Worm (Caenorhabditis elegans) whole organism, late embryonic: ENCODE data around the gene F59D6.1.

ENCODE experiments used
- F13H6.1 ChIP-seq: sonication (generic microtip); optimal IDR thresholded peaks from 2 replicates; lab custom pipeline; 2016; ENCODE audit warnings: missing genetic modification characterization, missing compliant biosample characterization
- K02D7.2 ChIP-seq: sonication (generic microtip); optimal IDR thresholded peaks from 2 replicates; lab custom pipeline; 2017; ENCODE audit warnings: mild to moderate bottlenecking, missing genetic modification characterization, missing compliant biosample characterization
- K09A11.1 ChIP-seq: sonication (generic microtip); optimal IDR thresholded peaks from 2 replicates; lab custom pipeline; 2017; ENCODE audit warnings: antibody characterized with exemption, mild to moderate bottlenecking, missing genetic modification characterization, missing compliant biosample characterization; ENCODE audit not compliant: insufficient read depth
- T23F11.4 ChIP-seq: fragments of 200-800 bp; sonication (Bioruptor generic); optimal IDR thresholded peaks from 2 replicates; lab custom pipeline; 2018; ENCODE audit warnings: mild to moderate bottlenecking, missing genetic modification characterization, missing compliant biosample characterization
- ahr-1 ChIP-seq: sonication (generic microtip); optimal IDR thresholded peaks from 2 replicates; lab custom pipeline; 2016; ENCODE audit warnings: missing genetic modification characterization, missing compliant biosample characterization
- ceh-14 ChIP-seq: sonication (generic microtip); optimal IDR thresholded peaks from 2 replicates; lab custom pipeline; 2016; ENCODE audit warnings: missing genotype, missing genetic modification characterization, missing compliant biosample characterization
- ceh-18 ChIP-seq: sonication (generic microtip); optimal IDR thresholded peaks from 2 replicates; lab custom pipeline; 2016; ENCODE audit warnings: missing genetic modification characterization, missing compliant biosample characterization
- ceh-2 ChIP-seq: sonication (generic microtip); optimal IDR thresholded peaks from 2 replicates; lab custom pipeline; 2016; ENCODE audit warnings: missing genotype, missing genetic modification characterization, missing compliant biosample characterization
- ceh-22 ChIP-seq: sonication (generic microtip); optimal IDR thresholded peaks from 2 replicates; lab custom pipeline; 2017; ENCODE audit warnings: missing biosample characterization, missing genetic modification characterization
- ceh-24 ChIP-seq: sonication (generic microtip); optimal IDR thresholded peaks from 2 replicates; lab custom pipeline; 2016; ENCODE audit warnings: mild to moderate bottlenecking, missing genetic modification characterization, missing compliant biosample characterization
- ceh-31 ChIP-seq: sonication (generic microtip); optimal IDR thresholded peaks from 2 replicates; lab custom pipeline; 2016; ENCODE audit warnings: missing genetic modification characterization, missing compliant biosample characterization
- ceh-48 ChIP-seq: sonication (generic microtip); optimal IDR thresholded peaks from 2 replicates; lab custom pipeline; 2016; ENCODE audit warnings: missing genetic modification characterization, inconsistent platforms, missing compliant biosample characterization
- ceh-6 ChIP-seq: fragments of 200-800 bp; sonication (Bioruptor generic); optimal IDR thresholded peaks from 2 replicates; lab custom pipeline; 2018; ENCODE audit warnings: mild to moderate bottlenecking, missing genetic modification characterization, missing compliant biosample characterization
- dmd-4 ChIP-seq: sonication (generic microtip); optimal IDR thresholded peaks from 2 replicates; lab custom pipeline; 2016; ENCODE audit warnings: borderline replicate concordance, missing genetic modification characterization, missing compliant biosample characterization
- dve-1 ChIP-seq: sonication (generic microtip); optimal IDR thresholded peaks from 2 replicates; lab custom pipeline; 2017; ENCODE audit warnings: antibody characterized with exemption, mild to moderate bottlenecking, missing genetic modification characterization, missing compliant biosample characterization
- fax-1 ChIP-seq: sonication (generic microtip); optimal IDR thresholded peaks from 2 replicates; lab custom pipeline; 2016; ENCODE audit warnings: missing genotype, missing genetic modification characterization, missing compliant biosample characterization
- fkh-10 ChIP-seq: fragments of 150-350 bp; optimal IDR thresholded peaks from 2 replicates; lab custom pipeline; 2014; ENCODE audit warnings: missing biosample characterization, missing genetic modification reagents, missing genetic modification characterization
- gmeb-2 ChIP-seq: sonication (generic microtip); optimal IDR thresholded peaks from 2 replicates; lab custom pipeline; 2016; ENCODE audit warnings: missing genetic modification characterization, inconsistent platforms, missing compliant biosample characterization
- lim-6 ChIP-seq: sonication (generic microtip); optimal IDR thresholded peaks from 2 replicates; lab custom pipeline; 2016; ENCODE audit warnings: missing genetic modification characterization, missing compliant biosample characterization
- lin-11 ChIP-seq: fragments of 200-800 bp; sonication (Bioruptor generic); optimal IDR thresholded peaks from 2 replicates; lab custom pipeline; 2018; ENCODE audit warnings: mild to moderate bottlenecking, missing genetic modification characterization, missing compliant biosample characterization
- madf-2 ChIP-seq: sonication (generic microtip); optimal IDR thresholded peaks from 2 replicates; lab custom pipeline; 2017; ENCODE audit warnings: missing genetic modification characterization, missing compliant biosample characterization
- nhr-232 ChIP-seq: sonication (generic microtip); optimal IDR thresholded peaks from 2 replicates; lab custom pipeline; 2016; ENCODE audit warnings: missing genetic modification characterization, missing compliant biosample characterization
- npax-4 ChIP-seq: sonication (generic microtip); optimal IDR thresholded peaks from 2 replicates; lab custom pipeline; 2016; ENCODE audit warnings: missing genetic modification characterization, missing compliant biosample characterization
- pqm-1 ChIP-seq: sonication (generic microtip); optimal IDR thresholded peaks from 2 replicates; lab custom pipeline; 2016; ENCODE audit warnings: missing genetic modification characterization, missing compliant biosample characterization
- sdc-2 ChIP-seq: sonication (generic microtip); optimal IDR thresholded peaks from 2 replicates; lab custom pipeline; 2016; ENCODE audit warnings: missing genotype, missing genetic modification characterization, missing compliant biosample characterization
- sox-2 ChIP-seq: fragments of 200-800 bp; sonication (Bioruptor generic); IDR thresholded peaks from 2 replicates; pipeline ENCODE4 v1.3.6; 2022; ENCODE audit warnings: missing genetic modification reagents, missing genetic modification characterization, missing compliant biosample characterization
- tbx-2 ChIP-seq: sonication (generic microtip); optimal IDR thresholded peaks from 2 replicates; lab custom pipeline; 2016; ENCODE audit warnings: missing genetic modification characterization, missing compliant biosample characterization
- unc-3 ChIP-seq, 2 experiments: fragments of 200-800 bp in 1 of 2; sonication (Bioruptor generic) in 1 of 2; sonication (generic microtip) in 1 of 2; conservative IDR thresholded peaks in 1 of 2; optimal IDR thresholded peaks in 1 of 2; 2 replicates each; pipeline versions ENCODE4 v1.3.6 to Lab custom; 2016 to 2022; ENCODE audit warnings: missing compliant biosample characterization in 2 of 2, missing genetic modification characterization in 2 of 2, missing genetic modification reagents in 1 of 2
- unc-42 ChIP-seq: sonication (generic microtip); optimal IDR thresholded peaks from 2 replicates; lab custom pipeline; 2016; ENCODE audit warnings: missing genotype, missing genetic modification characterization, missing compliant biosample characterization
- unc-86 ChIP-seq: sonication (generic microtip); optimal IDR thresholded peaks from 2 replicates; lab custom pipeline; 2016; ENCODE audit warnings: missing genetic modification characterization, missing compliant biosample characterization
- ztf-16 ChIP-seq: sonication (generic microtip); optimal IDR thresholded peaks from 2 replicates; lab custom pipeline; 2017; ENCODE audit warnings: missing genetic modification characterization, missing compliant biosample characterization

F59D6.1 gene

DNA sequence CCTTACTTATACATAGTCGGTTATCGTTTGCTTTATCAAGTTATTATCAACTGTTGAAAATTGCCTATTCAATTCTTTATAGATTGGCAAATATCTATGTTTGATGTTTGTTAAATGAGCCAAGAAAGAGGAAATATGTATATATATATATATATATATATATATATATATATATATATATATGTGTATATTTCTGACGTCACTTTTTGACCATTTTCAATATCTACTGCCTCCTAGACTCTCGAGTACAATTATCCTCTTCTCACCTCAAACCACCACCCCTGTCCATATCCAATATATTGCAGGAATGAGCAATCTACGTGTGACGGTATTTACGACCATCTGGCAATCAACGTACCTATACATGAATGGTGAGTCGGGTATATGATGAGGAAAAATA lies at the start of gene F59D6.1:
Gene F59D6.1 (plus strand): TSS at position 301 of the 400 bp plus-strand sequence.
- peak; percentile 47 for TF ChIP-seq sdc-2 (tag; lab: Kevin White, UChicago)
- TF ChIP-seq K09A11.1, result no peak

DNA sequence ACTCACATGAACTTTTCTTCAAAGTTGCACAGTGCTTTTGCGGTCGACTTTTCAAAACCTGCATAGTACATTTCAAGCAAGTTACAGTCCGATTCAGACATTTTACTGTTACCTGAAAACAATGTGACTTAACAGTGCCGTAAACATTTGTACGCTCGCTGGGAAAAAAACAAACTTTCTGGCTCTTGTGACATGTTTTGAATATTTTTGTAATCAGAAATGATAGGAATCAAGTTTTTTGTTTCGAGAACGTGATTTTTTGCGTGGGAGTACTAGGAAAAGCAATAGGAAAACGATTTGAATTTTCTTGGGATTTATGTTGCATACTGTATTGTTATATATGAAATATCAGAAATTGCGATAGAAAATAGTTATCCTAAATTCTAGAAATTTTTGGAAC lies 48.8 kb upstream of the F59D6.1 start, which contains the start of gene srw-120:
Gene srw-120 (minus strand): TSS at position 101 of the 400 bp plus-strand sequence.
- TF ChIP-seq nhr-232 (tag; lab: Kevin White, UChicago), result no peak
- no peak for TF ChIP-seq sdc-2 (tag; lab: Kevin White, UChicago)
- no peak for TF ChIP-seq T23F11.4 (GFP tag; lab: Kevin White, UChicago)
- no peak for TF ChIP-seq ceh-18 (tag; lab: Kevin White, UChicago)
- TF ChIP-seq unc-86 (tag; lab: Kevin White, UChicago), result no peak
- TF ChIP-seq ceh-24, result no peak
- TF ChIP-seq, all 69 proteins: peak for 0

DNA sequence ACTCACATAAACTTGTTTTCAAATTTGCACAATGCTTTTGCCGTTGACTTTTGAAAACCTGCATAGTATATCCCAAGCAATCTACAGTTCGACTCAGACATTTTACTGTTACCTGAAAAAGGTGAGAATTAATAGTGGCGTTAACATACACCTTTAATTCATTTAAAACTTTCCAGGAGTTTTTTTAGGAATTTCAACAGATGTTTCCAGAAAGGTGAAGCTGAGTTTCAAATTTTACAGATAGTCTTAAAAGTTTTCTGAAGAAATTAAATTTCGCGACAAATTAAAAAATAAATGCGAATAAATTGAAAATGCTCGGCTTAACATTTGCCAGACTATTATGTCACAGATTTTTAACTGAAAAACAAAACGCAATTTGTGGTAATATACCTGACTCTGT lies 45.2 kb upstream of the F59D6.1 start, which contains the start of gene srw-119:
Gene srw-119 (minus strand): TSS at position 101 of the 400 bp plus-strand sequence.
- no peak for TF ChIP-seq ceh-31
- TF ChIP-seq ahr-1 (tag; lab: Kevin White, UChicago), result no peak
- TF ChIP-seq tbx-2, result no peak
- no peak for TF ChIP-seq unc-3 (GFP tag; conservative IDR thresholded peaks at IDR 0.05; lab: Robert Waterston, UW)
- no peak for TF ChIP-seq unc-3 (tag; optimal IDR thresholded peaks at IDR 0.05; lab: Kevin White, UChicago)
- TF ChIP-seq gmeb-2 (tag; lab: Kevin White, UChicago), result no peak
- TF ChIP-seq ceh-22 (tag; lab: Kevin White, UChicago), result no peak
- TF ChIP-seq lin-11 (tag; lab: Kevin White, UChicago), result no peak
- no peak for TF ChIP-seq ceh-6 (GFP tag; lab: Kevin White, UChicago)
- no peak for TF ChIP-seq F13H6.1 (tag; lab: Kevin White, UChicago)
- TF ChIP-seq ceh-14 (tag; lab: Kevin White, UChicago), result no peak
- no peak for TF ChIP-seq lim-6 (tag; lab: Kevin White, UChicago)
- TF ChIP-seq dve-1 (tag; lab: Kevin White, UChicago), result no peak

DNA sequence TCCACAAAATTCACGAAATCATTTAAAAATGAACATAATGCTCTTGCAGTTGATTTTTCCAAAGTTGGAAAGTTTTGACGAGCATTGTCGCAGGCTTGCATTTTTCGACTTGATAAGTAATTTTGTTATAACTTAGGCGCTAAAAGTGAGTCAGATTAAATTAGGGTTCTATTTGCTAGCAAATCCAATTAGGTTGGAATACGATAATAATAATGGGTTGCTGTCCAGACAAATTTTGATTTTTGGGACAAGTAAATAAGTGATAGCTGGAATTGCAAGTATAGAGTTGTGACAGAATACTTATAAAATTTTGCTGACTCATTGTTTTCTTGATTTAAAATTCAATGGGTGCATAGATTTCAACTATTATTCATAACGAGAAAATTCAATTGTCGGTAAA lies 39.0 kb upstream of the F59D6.1 start, which contains the start of gene srw-112:
Gene srw-112 (minus strand): TSS at position 101 of the 400 bp plus-strand sequence.
- TF ChIP-seq sox-2 (GFP tag; lab: Robert Waterston, UW) (no peak), K02D7.2 (tag; lab: Kevin White, UChicago) (no peak), ceh-2 (tag; lab: Kevin White, UChicago) (no peak), dve-1 (tag; lab: Kevin White, UChicago) (no peak), ceh-48 (no peak), npax-4 (tag; lab: Kevin White, UChicago) (no peak)

DNA sequence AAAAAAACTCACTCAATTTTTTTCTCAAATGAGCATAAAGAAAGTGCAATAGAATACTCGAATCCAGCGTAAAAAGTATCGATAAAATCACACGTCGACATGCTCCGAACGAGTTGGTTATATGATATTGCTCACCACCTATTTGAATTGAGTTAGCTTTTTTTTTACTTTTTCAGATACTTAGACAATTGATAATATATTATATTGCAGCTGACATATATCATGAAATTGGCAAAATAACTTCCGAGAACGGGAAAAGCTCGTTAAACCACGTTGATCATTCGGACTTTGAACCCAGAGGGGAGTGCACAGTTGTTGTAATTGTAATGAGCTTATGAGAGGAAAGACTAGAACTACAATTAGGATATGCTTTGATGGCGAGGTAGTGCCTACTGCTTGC lies 34.5 kb upstream of the F59D6.1 start, which contains the start of gene srw-136:
Gene srw-136 (minus strand): TSS at position 101 of the 400 bp plus-strand sequence.
- no peak for TF ChIP-seq madf-2
- no peak for TF ChIP-seq fkh-10 (GFP tag; lab: Kevin White, UChicago)
- TF ChIP-seq gmeb-2 (tag; lab: Kevin White, UChicago), result no peak
- TF ChIP-seq dmd-4 (tag; lab: Kevin White, UChicago), result no peak
- TF ChIP-seq ztf-16 (tag; lab: Kevin White, UChicago), result no peak
- no peak for TF ChIP-seq K09A11.1
- no peak for TF ChIP-seq ceh-14 (tag; lab: Kevin White, UChicago)
- no peak for TF ChIP-seq ceh-22 (tag; lab: Kevin White, UChicago)
- TF ChIP-seq pqm-1, result no peak
- no peak for TF ChIP-seq ceh-18 (tag; lab: Kevin White, UChicago)
- no peak for TF ChIP-seq ceh-2 (tag; lab: Kevin White, UChicago)
- TF ChIP-seq unc-42 (tag; lab: Kevin White, UChicago), result no peak

DNA sequence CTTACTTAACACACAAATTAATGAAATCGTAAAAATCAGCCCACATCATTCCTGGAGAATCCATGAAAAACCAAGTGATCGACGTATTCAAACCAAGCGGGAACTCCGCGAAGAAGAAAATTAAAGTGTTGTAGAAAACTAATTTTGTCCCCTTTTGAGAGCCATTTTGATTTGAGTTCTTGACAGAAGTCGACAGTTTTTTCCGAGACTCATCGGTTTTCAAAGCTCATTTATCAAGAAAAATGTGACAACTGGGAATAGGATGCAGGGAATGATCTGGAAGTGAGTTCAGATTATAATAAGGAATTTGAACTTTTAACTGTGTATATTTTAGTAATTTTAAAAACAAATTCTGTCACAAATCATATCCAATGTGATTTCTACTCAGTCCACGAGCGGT lies 33.5 kb upstream of the F59D6.1 start, which contains the start of gene srw-135:
Gene srw-135 (minus strand): TSS at position 101 of the 400 bp plus-strand sequence.
- TF ChIP-seq ceh-31 (no peak), fax-1 (tag; lab: Kevin White, UChicago) (no peak)
